Fruit fly (Drosophila melanogaster) Kc167 (cell line): Measurements from ENCODE around the gene CG5641.
"Not testable (repeated sequence)": the region's sequence is repeated elsewhere in the genome, so short reads cannot be mapped to it uniquely, and the experiment has no call there.

Experiments
- Myc ChIP-seq: fragments of >200 bp; optimal IDR thresholded peaks from 2 replicates; lab custom pipeline; 2017; ENCODE audit warnings: missing external identifiers
- Sin3A ChIP-seq: fragments of >200 bp; optimal IDR thresholded peaks from 2 replicates; lab custom pipeline; 2018; ENCODE audit warnings: missing external identifiers
- h ChIP-seq: fragments of >200 bp; optimal IDR thresholded peaks from 3 replicates; lab custom pipeline; 2018; ENCODE audit warnings: missing external identifiers
- insv ChIP-seq: fragments of >200 bp; optimal IDR thresholded peaks from 3 replicates; lab custom pipeline; 2018; ENCODE audit warnings: missing external identifiers
- psq ChIP-seq: fragments of >200 bp; optimal IDR thresholded peaks from 2 replicates; lab custom pipeline; 2017; ENCODE audit warnings: missing external identifiers
- ttk ChIP-seq: sonication (Bioruptor generic); optimal IDR thresholded peaks from 2 replicates; lab custom pipeline; 2017; ENCODE audit warnings: missing external identifiers

Gene CG5641

dm6 chr3R:12429120-12429610, at the start of gene CG5641, which contains the start of gene CG5245:
CG5641 (minus strand) TSS chr3R:12429282.
CG5245 (plus strand) TSS chr3R:12429560.
- no peak for TF ChIP-seq psq (lab: Kevin White, UChicago)
- no peak for TF ChIP-seq h
- no peak for TF ChIP-seq Myc
- no peak for TF ChIP-seq Sin3A (lab: Kevin White, UChicago)
- no peak for TF ChIP-seq insv (lab: Kevin White, UChicago)
- TF ChIP-seq ttk (lab: Kevin White, UChicago), result no peak

dm6 chr3R:12467675-12468074, 38.6 kb upstream of the CG5641 start, which contains the start of gene Hsp70Ba:
Hsp70Ba (minus strand) TSS chr3R:12467776.
- not testable (repeated sequence) for TF ChIP-seq Myc; ttk (lab: Kevin White, UChicago); psq (lab: Kevin White, UChicago)

dm6 chr3R:12465198-12465597, 36.1 kb upstream of the CG5641 start, which contains the start of gene CG5608:
CG5608 (minus strand) TSS chr3R:12465298.
- not testable (repeated sequence) for TF ChIP-seq ttk, psq, insv (lab: Kevin White, UChicago)

dm6 chr3R:12459879-12460522, 30.9 kb upstream of the CG5641 start, which contains the start of the genes CG5961 and Polr3C:
CG5961 (minus strand) TSS chr3R:12460294.
Polr3C (plus strand) TSS chr3R:12460414.
- no peak for TF ChIP-seq ttk (lab: Kevin White, UChicago)
- peak; percentile 69 for TF ChIP-seq psq (lab: Kevin White, UChicago)

- TF ChIP-seq h, result no peak
- TF ChIP-seq ttk (lab: Kevin White, UChicago), result no peak
- no peak for TF ChIP-seq Myc
- no peak for TF ChIP-seq Sin3A (lab: Kevin White, UChicago)
- TF ChIP-seq psq (lab: Kevin White, UChicago), result no peak
- no peak for TF ChIP-seq insv (lab: Kevin White, UChicago)
Observed at dm6 chr3R:12456370-12456940, 27.4 kb upstream of the CG5641 start, which contains the start of gene trus. trus (plus strand) TSS chr3R:12456573.

- TF ChIP-seq Myc, result no peak
- no peak for TF ChIP-seq psq (lab: Kevin White, UChicago)
- TF ChIP-seq ttk (lab: Kevin White, UChicago), result no peak
- no peak for TF ChIP-seq insv (lab: Kevin White, UChicago)
- TF ChIP-seq Sin3A (lab: Kevin White, UChicago), result no peak
- TF ChIP-seq h, result no peak
Observed at dm6 chr3R:12454492-12454891, 25.4 kb upstream of the CG5641 start.

dm6 chr3R:12451888-12452514, 22.9 kb upstream of the CG5641 start, which contains the start of gene CG5509:
CG5509 (plus strand) TSS chr3R:12452464.
- TF ChIP-seq h (no peak), insv (lab: Kevin White, UChicago) (no peak), Sin3A (lab: Kevin White, UChicago) (no peak)

dm6 chr3R:12451376-12451775, 22.3 kb upstream of the CG5641 start:
- TF ChIP-seq ttk (lab: Kevin White, UChicago) (no peak), h (no peak), insv (lab: Kevin White, UChicago) (no peak), Myc (no peak), Sin3A (lab: Kevin White, UChicago) (no peak), psq (lab: Kevin White, UChicago) (no peak)

- TF ChIP-seq Sin3A (lab: Kevin White, UChicago), result no peak
- TF ChIP-seq Myc, result no peak
- TF ChIP-seq ttk (lab: Kevin White, UChicago), result no peak
- TF ChIP-seq psq (lab: Kevin White, UChicago), result no peak
- no peak for TF ChIP-seq insv (lab: Kevin White, UChicago)
- no peak for TF ChIP-seq h
Observed at dm6 chr3R:12450713-12451259, 21.7 kb upstream of the CG5641 start.

- TF ChIP-seq Sin3A (lab: Kevin White, UChicago) (no peak), Myc (no peak), insv (lab: Kevin White, UChicago) (no peak), h (no peak), psq (lab: Kevin White, UChicago) (no peak), ttk (lab: Kevin White, UChicago) (no peak)
Observed at dm6 chr3R:12449617-12450242, 20.6 kb upstream of the CG5641 start.

dm6 chr3R:12448889-12449314, 19.8 kb upstream of the CG5641 start, which contains the start of gene CG18549:
CG18549 (plus strand) TSS chr3R:12449296.
- TF ChIP-seq insv (lab: Kevin White, UChicago), result no peak
- TF ChIP-seq psq (lab: Kevin White, UChicago), result no peak
- TF ChIP-seq h, result no peak
- TF ChIP-seq ttk (lab: Kevin White, UChicago), result no peak
- TF ChIP-seq Sin3A (lab: Kevin White, UChicago), result no peak
- TF ChIP-seq Myc, result no peak
